Fruit fly (Drosophila melanogaster) whole organism, prepupa: ENCODE data around the gene CG5162.

Experiments used
- CG10669 ChIP-seq: fragments of 200-800 bp; sonication (Bioruptor generic); optimal IDR thresholded peaks from 3 replicates; lab custom pipeline; 2018; ENCODE audit warnings: missing biosample characterization, mild to moderate bottlenecking, missing genetic modification characterization, moderate library complexity
- CG11294 ChIP-seq: fragments of 200-800 bp; sonication (Bioruptor generic); IDR thresholded peaks from 2 replicates; pipeline ENCODE4 v1.3.6; 2022; ENCODE audit warnings: missing biosample characterization, missing genetic modification characterization
- CG11762 ChIP-seq: fragments of 200-800 bp; sonication (Bioruptor generic); optimal IDR thresholded peaks from 3 replicates; lab custom pipeline; 2016; ENCODE audit warnings: missing biosample characterization, missing genetic modification characterization; ENCODE audit not compliant: insufficient read depth
- CG11902 ChIP-seq: fragments of 200-800 bp; sonication (Bioruptor generic); optimal IDR thresholded peaks from 3 replicates; lab custom pipeline; 2016; ENCODE audit warnings: missing biosample characterization, missing genetic modification characterization
- CG15336 ChIP-seq: fragments of 200-800 bp; sonication (Bioruptor generic); IDR thresholded peaks from 2 replicates; pipeline ENCODE4 v1.3.6; 2022; ENCODE audit warnings: missing biosample characterization, missing genetic modification characterization
- CG1621 ChIP-seq: fragments of 200-800 bp; sonication (Bioruptor generic); optimal IDR thresholded peaks from 3 replicates; lab custom pipeline; 2018; ENCODE audit warnings: missing biosample characterization, mild to moderate bottlenecking, missing genetic modification characterization
- CG16779 ChIP-seq: fragments of 200-800 bp; sonication (Bioruptor generic); optimal IDR thresholded peaks from 3 replicates; lab custom pipeline; 2017; ENCODE audit warnings: missing biosample characterization, mild to moderate bottlenecking, missing genetic modification characterization
- CG3032 ChIP-seq: fragments of 200-800 bp; optimal IDR thresholded peaks from 2 replicates; lab custom pipeline; 2019; ENCODE audit warnings: missing biosample characterization, mild to moderate bottlenecking, missing genetic modification characterization, moderate library complexity
- CG31627 ChIP-seq: fragments of 200-800 bp; sonication (Bioruptor generic); optimal IDR thresholded peaks from 3 replicates; lab custom pipeline; 2016; ENCODE audit warnings: missing biosample characterization, missing genetic modification characterization
- CG34406 ChIP-seq: fragments of 200-800 bp; sonication (Bioruptor generic); optimal IDR thresholded peaks from 3 replicates; lab custom pipeline; 2016; ENCODE audit warnings: missing biosample characterization, missing genetic modification characterization
- CG3919 ChIP-seq: fragments of 200-800 bp; sonication (Bioruptor generic); optimal IDR thresholded peaks from 3 replicates; lab custom pipeline; 2016; ENCODE audit warnings: missing biosample characterization, missing genetic modification characterization
- CG4318 ChIP-seq: fragments of 200-800 bp; sonication (Bioruptor generic); optimal IDR thresholded peaks from 3 replicates; lab custom pipeline; 2017; ENCODE audit warnings: missing biosample characterization, mild to moderate bottlenecking, missing genetic modification characterization
- CG6163 ChIP-seq: fragments of 200-800 bp; sonication (Bioruptor generic); IDR thresholded peaks from 3 replicates; pipeline ENCODE4 v1.3.6; 2022; ENCODE audit warnings: missing biosample characterization, missing genetic modification characterization
- CG6276 ChIP-seq: fragments of 200-800 bp; sonication (Bioruptor generic); optimal IDR thresholded peaks from 2 replicates; lab custom pipeline; 2017; ENCODE audit warnings: missing biosample characterization, mild to moderate bottlenecking, missing genetic modification characterization
- CG6792 ChIP-seq: fragments of 200-800 bp; sonication (Bioruptor generic); optimal IDR thresholded peaks from 3 replicates; lab custom pipeline; 2016; ENCODE audit warnings: missing biosample characterization, missing genetic modification characterization
- CG6808 ChIP-seq: fragments of 200-800 bp; sonication (Bioruptor generic); optimal IDR thresholded peaks from 3 replicates; lab custom pipeline; 2017; ENCODE audit warnings: missing biosample characterization, missing genetic modification characterization, mild to moderate bottlenecking, moderate library complexity, missing genetic modification reagents
- CG6854 ChIP-seq: fragments of 200-800 bp; sonication (Bioruptor generic); optimal IDR thresholded peaks from 2 replicates; lab custom pipeline; 2017; ENCODE audit warnings: missing biosample characterization, mild to moderate bottlenecking, missing genetic modification characterization
- CG7368 ChIP-seq: fragments of 200-800 bp; sonication (Bioruptor generic); optimal IDR thresholded peaks from 3 replicates; lab custom pipeline; 2016; ENCODE audit warnings: missing biosample characterization, missing genetic modification characterization
- CG8119 ChIP-seq: fragments of 200-800 bp; sonication (Bioruptor generic); IDR thresholded peaks from 3 replicates; pipeline ENCODE4 v1.3.6; 2022; ENCODE audit warnings: missing biosample characterization, missing genetic modification characterization
- CG8632 ChIP-seq: fragments of 200-800 bp; sonication (Bioruptor generic); optimal IDR thresholded peaks from 3 replicates; lab custom pipeline; 2016; ENCODE audit warnings: missing biosample characterization, missing genetic modification characterization
- Eip78C ChIP-seq: fragments of 200-800 bp; sonication (Bioruptor generic); peaks from one replicate; lab custom pipeline; 2016; ENCODE audit warnings: missing biosample characterization, missing genetic modification characterization
- Eip93F ChIP-seq: fragments of 200-800 bp; sonication (Bioruptor generic); optimal IDR thresholded peaks from 2 replicates; lab custom pipeline; 2016; ENCODE audit warnings: missing biosample characterization, mild to moderate bottlenecking, missing genetic modification characterization
- Ets21C ChIP-seq: fragments of 200-800 bp; sonication (Bioruptor generic); optimal IDR thresholded peaks from 3 replicates; lab custom pipeline; 2016; ENCODE audit warnings: missing biosample characterization, missing genetic modification characterization
- Ets96B ChIP-seq: fragments of 200-800 bp; optimal IDR thresholded peaks from 2 replicates; lab custom pipeline; 2019; ENCODE audit warnings: missing biosample characterization, mild to moderate bottlenecking, missing genetic modification characterization, moderate library complexity
- Gug ChIP-seq: fragments of 200-800 bp; sonication (Bioruptor generic); IDR thresholded peaks from 2 replicates; pipeline ENCODE4 v1.3.6; 2022; ENCODE audit warnings: missing biosample characterization, missing genetic modification characterization
- Hr38 ChIP-seq: sonication (Bioruptor generic); optimal IDR thresholded peaks from 2 replicates; lab custom pipeline; 2016; ENCODE audit warnings: missing biosample characterization, missing genetic modification characterization
- Lpt ChIP-seq: fragments of 200-800 bp; sonication (Bioruptor generic); optimal IDR thresholded peaks from 3 replicates; lab custom pipeline; 2016; ENCODE audit warnings: missing biosample characterization, missing genetic modification characterization
- Met ChIP-seq: fragments of 200-800 bp; sonication (Bioruptor generic); optimal IDR thresholded peaks from 3 replicates; lab custom pipeline; 2016; ENCODE audit warnings: missing biosample characterization, missing genetic modification characterization
- OdsH ChIP-seq: fragments of 200-800 bp; sonication (Bioruptor generic); optimal IDR thresholded peaks from 3 replicates; lab custom pipeline; 2016; ENCODE audit warnings: missing biosample characterization, missing genetic modification characterization
- Smox ChIP-seq: fragments of 200-800 bp; sonication (Bioruptor generic); optimal IDR thresholded peaks from 3 replicates; lab custom pipeline; 2016; ENCODE audit warnings: missing biosample characterization, missing genetic modification characterization
- Sox102F ChIP-seq: fragments of 200-800 bp; sonication (Bioruptor generic); optimal IDR thresholded peaks from 2 replicates; lab custom pipeline; 2016; ENCODE audit warnings: missing biosample characterization, mild to moderate bottlenecking, missing genetic modification characterization
- Sox14 ChIP-seq: fragments of 200-800 bp; sonication (Bioruptor generic); optimal IDR thresholded peaks from 3 replicates; lab custom pipeline; 2016; ENCODE audit warnings: missing biosample characterization, missing genetic modification characterization
- Sox15 ChIP-seq: fragments of 200-800 bp; sonication (Bioruptor generic); optimal IDR thresholded peaks from 3 replicates; lab custom pipeline; 2016; ENCODE audit warnings: missing biosample characterization, missing genetic modification characterization
- achi ChIP-seq: fragments of 200-800 bp; sonication (Bioruptor generic); optimal IDR thresholded peaks from 3 replicates; lab custom pipeline; 2016; ENCODE audit warnings: missing biosample characterization, missing genetic modification characterization
- acj6 ChIP-seq: fragments of 200-800 bp; sonication (Bioruptor generic); optimal IDR thresholded peaks from 3 replicates; lab custom pipeline; 2016; ENCODE audit warnings: missing biosample characterization, missing genetic modification characterization
- cyc ChIP-seq: fragments of 200-800 bp; sonication (Bioruptor generic); optimal IDR thresholded peaks from 3 replicates; lab custom pipeline; 2016; ENCODE audit warnings: missing biosample characterization, missing genetic modification characterization
- fd85E ChIP-seq: fragments of 200-800 bp; sonication (Bioruptor generic); optimal IDR thresholded peaks from 3 replicates; lab custom pipeline; 2016; ENCODE audit warnings: missing biosample characterization, missing genetic modification characterization
- fkh ChIP-seq: fragments of 200-800 bp; sonication (Bioruptor generic); optimal IDR thresholded peaks from 3 replicates; lab custom pipeline; 2017; ENCODE audit warnings: missing biosample characterization, mild to moderate bottlenecking, missing genetic modification characterization, moderate library complexity
- lz ChIP-seq: fragments of 200-800 bp; sonication (Bioruptor generic); optimal IDR thresholded peaks from 3 replicates; lab custom pipeline; 2016; ENCODE audit warnings: missing biosample characterization, missing genetic modification characterization
- pdm3 ChIP-seq: fragments of 200-800 bp; sonication (Bioruptor generic); optimal IDR thresholded peaks from 3 replicates; lab custom pipeline; 2016; ENCODE audit warnings: missing biosample characterization, missing genetic modification characterization
- spab ChIP-seq: fragments of 200-800 bp; sonication (Bioruptor generic); optimal IDR thresholded peaks from 2 replicates; lab custom pipeline; 2017; ENCODE audit warnings: missing biosample characterization, mild to moderate bottlenecking, missing genetic modification characterization, missing genetic modification reagents
- svp ChIP-seq: fragments of 200-800 bp; sonication (Bioruptor generic); peaks from one replicate; lab custom pipeline; 2016; ENCODE audit warnings: missing biosample characterization, missing genetic modification characterization
- topi ChIP-seq: fragments of 200-800 bp; sonication (Bioruptor generic); optimal IDR thresholded peaks from 3 replicates; lab custom pipeline; 2016; ENCODE audit warnings: missing biosample characterization, missing genetic modification characterization
- vri ChIP-seq: fragments of 200-800 bp; sonication (Bioruptor generic); optimal IDR thresholded peaks from 3 replicates; lab custom pipeline; 2016; ENCODE audit warnings: missing biosample characterization, mild to moderate bottlenecking, missing genetic modification characterization

The CG5162 gene

dm6 chrX:17209897-17210296 lies 5.2 kb upstream of the CG5162 start, which contains the start of gene CG12995:
Gene CG12995, minus strand, starts transcription at chrX:17209997.
- TF ChIP-seq Eip78C (GFP tag; lab: Kevin White, UChicago) (no peak), cyc (no peak), CG6808 (no peak), CG8632 (GFP tag; lab: Kevin White, UChicago) (no peak), CG6163 (GFP tag; lab: Robert Waterston, UW) (no peak), topi (GFP tag; lab: Kevin White, UChicago) (no peak), CG11762 (GFP tag; lab: Kevin White, UChicago) (no peak), svp (GFP tag; lab: Kevin White, UChicago) (no peak), CG11902 (GFP tag; lab: Kevin White, UChicago) (no peak), Ets21C (GFP tag; lab: Kevin White, UChicago) (no peak), CG6854 (no peak), CG34406 (GFP tag; lab: Kevin White, UChicago) (no peak), lz (GFP tag; lab: Kevin White, UChicago) (no peak), Sox102F (GFP tag; lab: Kevin White, UChicago) (no peak)
- TF ChIP-seq, all 60 proteins: peak for 0

DNA sequence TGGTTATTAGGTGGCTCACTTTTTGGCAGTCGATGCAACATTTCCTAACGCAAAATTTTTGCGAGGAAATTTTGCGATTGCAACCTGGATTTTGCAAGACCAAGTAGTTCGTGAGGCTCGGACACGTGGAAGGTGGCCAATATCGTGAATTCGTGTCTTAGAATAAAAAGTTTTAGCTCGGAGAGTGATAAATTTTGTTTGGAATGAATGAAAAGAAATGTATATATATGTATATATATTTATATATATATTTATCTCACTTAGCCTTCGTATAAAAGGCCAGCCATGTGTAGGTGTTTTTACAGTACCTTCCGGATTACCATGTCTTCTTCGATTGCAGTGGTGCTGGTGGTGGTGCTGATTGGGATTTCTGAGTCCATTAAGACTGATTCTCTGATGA lies 3.1 kb upstream of the CG5162 start, which contains the start of gene CG18258:
CG18258 (plus strand) TSS at position 301 of the 400 bp plus-strand sequence.
- TF ChIP-seq CG11294 (GFP tag; lab: Robert Waterston, UW) = no peak
- no peak for TF ChIP-seq spab (GFP tag; lab: Kevin White, UChicago)
- TF ChIP-seq vri (GFP tag; lab: Kevin White, UChicago) = no peak
- TF ChIP-seq CG3032 (tag; lab: Kevin White, UChicago) = no peak
- TF ChIP-seq CG31627 (GFP tag; lab: Kevin White, UChicago) = no peak
- TF ChIP-seq CG8119 = no peak; the same call in 2 of the 3 replicates
- no peak for TF ChIP-seq CG3919 (GFP tag; lab: Kevin White, UChicago)
- TF ChIP-seq Ets21C (GFP tag; lab: Kevin White, UChicago) = no peak
- TF ChIP-seq CG15336 (GFP tag; lab: Robert Waterston, UW) = no peak
- no peak for TF ChIP-seq Eip78C (GFP tag; lab: Kevin White, UChicago)
- no peak for TF ChIP-seq fkh
- TF ChIP-seq CG7368 = no peak
- TF ChIP-seq Sox15 = no peak
- TF ChIP-seq CG1621 (tag; lab: Kevin White, UChicago) = no peak
- TF ChIP-seq pdm3 (GFP tag; lab: Kevin White, UChicago) = no peak
- TF ChIP-seq Met (GFP tag; lab: Kevin White, UChicago) = no peak
- TF ChIP-seq OdsH = no peak

- TF ChIP-seq svp (GFP tag; lab: Kevin White, UChicago) (no peak), CG31627 (GFP tag; lab: Kevin White, UChicago) (no peak), Lpt (GFP tag; lab: Kevin White, UChicago) (no peak), CG10669 (GFP tag; lab: Kevin White, UChicago) (peak; percentile 45), Met (GFP tag; lab: Kevin White, UChicago) (no peak), Smox (GFP tag; lab: Kevin White, UChicago) (no peak), CG6276 (GFP tag; lab: Kevin White, UChicago) (peak; percentile 3), CG6163 (GFP tag; lab: Robert Waterston, UW) (peak; percentile 64), pdm3 (GFP tag; lab: Kevin White, UChicago) (peak; percentile 49), Sox15 (no peak), CG11902 (GFP tag; lab: Kevin White, UChicago) (no peak), fd85E (GFP tag; lab: Kevin White, UChicago) (no peak), Gug (GFP tag; lab: Robert Waterston, UW) (peak; percentile 50), CG16779 (no peak), CG3032 (tag; lab: Kevin White, UChicago) (no peak), CG4318 (GFP tag; lab: Kevin White, UChicago) (no peak), fkh (no peak), achi (GFP tag; lab: Kevin White, UChicago) (peak; percentile 24), Ets21C (GFP tag; lab: Kevin White, UChicago) (no peak), Sox102F (GFP tag; lab: Kevin White, UChicago) (no peak), Eip93F (GFP tag; lab: Kevin White, UChicago) (no peak), OdsH (peak; percentile 38), Ets96B (tag; lab: Kevin White, UChicago) (peak; percentile 34), CG7368 (no peak), Sox14 (no peak), topi (GFP tag; lab: Kevin White, UChicago) (no peak), CG8632 (GFP tag; lab: Kevin White, UChicago) (peak; percentile 29), CG11294 (GFP tag; lab: Robert Waterston, UW) (no peak), CG8119 (peak; percentile 40; the same call in 2 of the 3 replicates), Hr38 (GFP tag; lab: Kevin White, UChicago) (no peak), CG6808 (peak; percentile 25), spab (GFP tag; lab: Kevin White, UChicago) (no peak), acj6 (peak; percentile 33), CG6792 (peak; percentile 11), vri (GFP tag; lab: Kevin White, UChicago) (no peak)
These were observed 3.3 kb downstream of the CG5162 start, which contains the start of gene CG12998 for dm6 chrX:17218232-17218951. Gene CG12998, plus strand, starts transcription at chrX:17218667.
